Fruit fly (Drosophila melanogaster) whole organism, embryonic: ENCODE measurements around the gene Top3alpha.

Source experiments
- Antp ChIP-seq: fragments of 200-800 bp; sonication (Bioruptor generic); optimal IDR thresholded peaks from 3 replicates; lab custom pipeline; 2016; ENCODE audit warnings: missing biosample characterization, missing genetic modification characterization
- C15 ChIP-seq: fragments of 200-800 bp; sonication (Bioruptor generic); IDR thresholded peaks from 3 replicates; pipeline ENCODE4 v1.3.6; 2022; ENCODE audit warnings: missing biosample characterization, missing genetic modification characterization
- CG10462 ChIP-seq: fragments of 200-800 bp; sonication (Bioruptor generic); optimal IDR thresholded peaks from 2 replicates; lab custom pipeline; 2016; ENCODE audit warnings: missing biosample characterization, missing genetic modification characterization
- CG10979 ChIP-seq: fragments of 200-800 bp; sonication (Bioruptor generic); optimal IDR thresholded peaks from 2 replicates; lab custom pipeline; 2018; ENCODE audit warnings: missing biosample characterization, mild to moderate bottlenecking, missing genetic modification characterization, moderate library complexity
- CG12104 ChIP-seq: fragments of 200-800 bp; sonication (Bioruptor generic); optimal IDR thresholded peaks from 3 replicates; lab custom pipeline; 2016; ENCODE audit warnings: missing biosample characterization, missing genetic modification characterization
- CG12219 ChIP-seq: fragments of 200-800 bp; sonication (Bioruptor generic); optimal IDR thresholded peaks from 3 replicates; lab custom pipeline; 2018; ENCODE audit warnings: missing biosample characterization, mild to moderate bottlenecking, missing genetic modification characterization
- CG12236 ChIP-seq: fragments of 200-800 bp; sonication (Bioruptor generic); optimal IDR thresholded peaks from 2 replicates; lab custom pipeline; 2016; ENCODE audit warnings: missing biosample characterization, missing genetic modification characterization
- CG1233 ChIP-seq: fragments of 200-800 bp; sonication (Bioruptor generic); optimal IDR thresholded peaks from 4 replicates; lab custom pipeline; 2018; ENCODE audit warnings: missing biosample characterization, mild to moderate bottlenecking, missing genetic modification characterization
- CG13775 ChIP-seq: fragments of 200-800 bp; sonication (Bioruptor generic); optimal IDR thresholded peaks from 3 replicates; lab custom pipeline; 2017; ENCODE audit warnings: missing biosample characterization, mild to moderate bottlenecking, missing genetic modification characterization
- CG14050 ChIP-seq: fragments of 200-800 bp; sonication (Bioruptor generic); IDR thresholded peaks from 3 replicates; pipeline ENCODE4 v1.3.6; 2022; ENCODE audit warnings: missing biosample characterization, missing genetic modification characterization
- CG15696 ChIP-seq: fragments of 200-800 bp; sonication (Bioruptor generic); optimal IDR thresholded peaks from 2 replicates; lab custom pipeline; 2019; ENCODE audit warnings: missing biosample characterization, mild to moderate bottlenecking, missing genetic modification characterization, moderate library complexity
- CG16779 ChIP-seq: fragments of 200-800 bp; sonication (Bioruptor generic); IDR thresholded peaks from 2 replicates; pipeline ENCODE4 v1.3.6; 2022; ENCODE audit warnings: missing biosample characterization, missing genetic modification characterization
- CG17912 ChIP-seq: fragments of 200-800 bp; sonication (Bioruptor generic); optimal IDR thresholded peaks from 2 replicates; lab custom pipeline; 2018; ENCODE audit warnings: missing biosample characterization, mild to moderate bottlenecking, missing genetic modification characterization
- CG2678 ChIP-seq: fragments of 200-800 bp; sonication (Bioruptor generic); optimal IDR thresholded peaks from 3 replicates; lab custom pipeline; 2019; ENCODE audit warnings: missing biosample characterization, mild to moderate bottlenecking, missing genetic modification characterization, moderate library complexity
- CG3163 ChIP-seq: fragments of 200-800 bp; sonication (Bioruptor generic); optimal IDR thresholded peaks from 3 replicates; lab custom pipeline; 2016; ENCODE audit warnings: missing biosample characterization, missing genetic modification characterization
- CG33557 ChIP-seq: fragments of 200-800 bp; sonication (Bioruptor generic); optimal IDR thresholded peaks from 2 replicates; lab custom pipeline; 2019; ENCODE audit warnings: missing biosample characterization, mild to moderate bottlenecking, missing genetic modification characterization, moderate library complexity
- CG4854 ChIP-seq: fragments of 200-800 bp; sonication (Bioruptor generic); optimal IDR thresholded peaks from 2 replicates; lab custom pipeline; 2016; ENCODE audit warnings: missing biosample characterization, missing genetic modification characterization, inconsistent platforms
- CG7372 ChIP-seq: fragments of 200-800 bp; sonication (Bioruptor generic); IDR thresholded peaks from 2 replicates; pipeline ENCODE4 v1.3.6; 2022; ENCODE audit warnings: missing biosample characterization, missing genetic modification characterization
- CG7839 ChIP-seq: fragments of 200-800 bp; sonication (Bioruptor generic); optimal IDR thresholded peaks from 3 replicates; lab custom pipeline; 2018; ENCODE audit warnings: missing biosample characterization, mild to moderate bottlenecking, missing genetic modification characterization, moderate library complexity
- CG7928 ChIP-seq: fragments of 200-800 bp; sonication (Bioruptor generic); optimal IDR thresholded peaks from 2 replicates; lab custom pipeline; 2017; ENCODE audit warnings: missing biosample characterization, mild to moderate bottlenecking, missing genetic modification characterization
- CG8359 ChIP-seq: fragments of 200-800 bp; sonication (Bioruptor generic); optimal IDR thresholded peaks from 2 replicates; lab custom pipeline; 2017; ENCODE audit warnings: missing biosample characterization, mild to moderate bottlenecking, missing genetic modification characterization, borderline replicate concordance
- CG8388 ChIP-seq: fragments of 200-800 bp; sonication (Bioruptor generic); optimal IDR thresholded peaks from 2 replicates; lab custom pipeline; 2019; ENCODE audit warnings: missing biosample characterization, mild to moderate bottlenecking, missing genetic modification characterization, moderate library complexity
- CG9609 ChIP-seq: fragments of 200-800 bp; sonication (Bioruptor generic); optimal IDR thresholded peaks from 3 replicates; lab custom pipeline; 2016; ENCODE audit warnings: missing biosample characterization, missing genetic modification characterization
- CG9932 ChIP-seq: fragments of 200-800 bp; sonication (Bioruptor generic); IDR thresholded peaks from 2 replicates; pipeline ENCODE4 v1.3.6; 2022; ENCODE audit warnings: missing biosample characterization, missing genetic modification characterization
- Dek ChIP-seq: fragments of 200-800 bp; sonication (Bioruptor generic); optimal IDR thresholded peaks from 3 replicates; lab custom pipeline; 2019; ENCODE audit warnings: missing biosample characterization, mild to moderate bottlenecking, missing genetic modification characterization, moderate library complexity
- Ets97D ChIP-seq: fragments of 200-800 bp; sonication (Bioruptor generic); optimal IDR thresholded peaks from 3 replicates; lab custom pipeline; 2016; ENCODE audit warnings: missing biosample characterization, missing genetic modification characterization
- Fer3 ChIP-seq: fragments of 200-800 bp; sonication (Bioruptor generic); optimal IDR thresholded peaks from 2 replicates; lab custom pipeline; 2018; ENCODE audit warnings: missing biosample characterization, mild to moderate bottlenecking, missing genetic modification characterization, moderate library complexity
- HLH54F ChIP-seq: fragments of 200-800 bp; sonication (Bioruptor generic); optimal IDR thresholded peaks from 3 replicates; lab custom pipeline; 2016; ENCODE audit warnings: missing biosample characterization, missing genetic modification characterization
- Hr3 ChIP-seq: fragments of 200-800 bp; sonication (Bioruptor generic); optimal IDR thresholded peaks from 3 replicates; lab custom pipeline; 2016; ENCODE audit warnings: missing biosample characterization, missing genetic modification characterization
- Jarid2 ChIP-seq: fragments of 200-800 bp; sonication (Bioruptor generic); optimal IDR thresholded peaks from 3 replicates; lab custom pipeline; 2017; ENCODE audit warnings: mild to moderate bottlenecking, missing biosample characterization, missing genetic modification reagents, missing genetic modification characterization
- Meics ChIP-seq: fragments of 200-800 bp; sonication (Bioruptor generic); optimal IDR thresholded peaks from 2 replicates; lab custom pipeline; 2017; ENCODE audit warnings: missing biosample characterization, mild to moderate bottlenecking, missing genetic modification characterization
- Six4 ChIP-seq: fragments of 200-800 bp; sonication (Bioruptor generic); optimal IDR thresholded peaks from 2 replicates; lab custom pipeline; 2016; ENCODE audit warnings: missing biosample characterization, missing genetic modification characterization
- Taf1 ChIP-seq: fragments of 200-800 bp; sonication (Bioruptor generic); IDR thresholded peaks from 2 replicates; pipeline ENCODE4 v1.3.6; 2022; ENCODE audit warnings: missing biosample characterization, missing genetic modification characterization
- caup ChIP-seq: fragments of 200-800 bp; sonication (Bioruptor generic); optimal IDR thresholded peaks from 3 replicates; lab custom pipeline; 2017; ENCODE audit warnings: missing biosample characterization, mild to moderate bottlenecking, missing genetic modification characterization, moderate library complexity; ENCODE audit not compliant: severe bottlenecking
- chif ChIP-seq, 2 experiments: fragments of 200-800 bp; sonication (Bioruptor generic); optimal IDR thresholded peaks; 3 replicates each; lab custom pipeline; 2016; ENCODE audit warnings: missing biosample characterization in 2 of 2, missing genetic modification characterization in 2 of 2
- dmrt11E ChIP-seq: fragments of 200-800 bp; sonication (Bioruptor generic); optimal IDR thresholded peaks from 3 replicates; lab custom pipeline; 2018; ENCODE audit warnings: missing biosample characterization, mild to moderate bottlenecking, missing genetic modification characterization, moderate library complexity
- dmrt99B ChIP-seq: fragments of 200-800 bp; sonication (Bioruptor generic); optimal IDR thresholded peaks from 2 replicates; lab custom pipeline; 2018; ENCODE audit warnings: missing biosample characterization, mild to moderate bottlenecking, missing genetic modification characterization, moderate library complexity
- dysf ChIP-seq: fragments of 200-800 bp; sonication (Bioruptor generic); IDR thresholded peaks from 3 replicates; pipeline ENCODE4 v1.3.6; 2022; ENCODE audit warnings: missing biosample characterization, missing genetic modification characterization
- esg ChIP-seq: fragments of 200-800 bp; sonication (Bioruptor generic); conservative IDR thresholded peaks from 2 replicates; pipeline ENCODE4 v1.3.6; 2022; ENCODE audit warnings: missing biosample characterization, missing genetic modification characterization
- fru ChIP-seq: fragments of >200 bp; optimal IDR thresholded peaks from 2 replicates; lab custom pipeline; 2017
- gcm2 ChIP-seq: fragments of 200-800 bp; sonication (Bioruptor generic); optimal IDR thresholded peaks from 2 replicates; lab custom pipeline; 2016; ENCODE audit warnings: missing biosample characterization, missing genetic modification characterization
- kah ChIP-seq: fragments of 200-800 bp; sonication (Bioruptor generic); optimal IDR thresholded peaks from 2 replicates; lab custom pipeline; 2018; ENCODE audit warnings: missing biosample characterization, mild to moderate bottlenecking, missing genetic modification characterization
- luna ChIP-seq: fragments of 200-800 bp; sonication (Bioruptor generic); optimal IDR thresholded peaks from 2 replicates; lab custom pipeline; 2016; ENCODE audit warnings: missing biosample characterization, missing genetic modification characterization
- p53 ChIP-seq: fragments of 200-800 bp; sonication (Bioruptor generic); optimal IDR thresholded peaks from 2 replicates; lab custom pipeline; 2016; ENCODE audit warnings: missing biosample characterization, missing genetic modification characterization
- scrt ChIP-seq: fragments of 200-800 bp; sonication (Bioruptor generic); optimal IDR thresholded peaks from 2 replicates; lab custom pipeline; 2018; ENCODE audit warnings: missing biosample characterization, mild to moderate bottlenecking, missing genetic modification characterization, moderate library complexity
- sim ChIP-seq: fragments of 200-800 bp; sonication (Bioruptor generic); IDR thresholded peaks from 2 replicates; pipeline ENCODE4 v1.3.6; 2022; ENCODE audit warnings: missing biosample characterization, missing genetic modification characterization
- sima ChIP-seq: fragments of 200-800 bp; sonication (Bioruptor generic); optimal IDR thresholded peaks from 2 replicates; lab custom pipeline; 2016; ENCODE audit warnings: missing biosample characterization, missing genetic modification characterization
- tin ChIP-seq: fragments of 200-800 bp; sonication (Bioruptor generic); optimal IDR thresholded peaks from 3 replicates; lab custom pipeline; 2016; ENCODE audit warnings: missing biosample characterization, missing genetic modification characterization
- unc-4 ChIP-seq: fragments of 200-800 bp; sonication (Bioruptor generic); IDR thresholded peaks from 2 replicates; pipeline ENCODE4 v1.3.6; 2022; ENCODE audit warnings: missing biosample characterization, missing genetic modification characterization; ENCODE audit not compliant: partially characterized antibody
- zf30C ChIP-seq: fragments of 200-800 bp; sonication (Bioruptor generic); optimal IDR thresholded peaks from 3 replicates; lab custom pipeline; 2018; ENCODE audit warnings: missing biosample characterization, mild to moderate bottlenecking, missing genetic modification characterization
- zfh2 ChIP-seq: fragments of 200-800 bp; sonication (Bioruptor generic); optimal IDR thresholded peaks from 2 replicates; lab custom pipeline; 2016; ENCODE audit warnings: missing biosample characterization, missing genetic modification characterization

Top3alpha gene

dm6 chr2L:19528308-19528707 is 30.3 kb downstream of the Top3alpha start (continued):
- TF ChIP-seq Meics = peak; percentile 98
- peak; percentile 93 for TF ChIP-seq dmrt99B
- TF ChIP-seq chif (GFP tag; optimal IDR thresholded peaks at IDR 0.05; lab: Kevin White, UChicago) = peak; percentile 83 to 93
- TF ChIP-seq CG3163 (GFP tag; lab: Kevin White, UChicago) = peak; percentile 97
- TF ChIP-seq Ets97D (GFP tag; lab: Kevin White, UChicago) = peak; percentile 84
- TF ChIP-seq sima (GFP tag; lab: Kevin White, UChicago) = peak; percentile 84
- peak; percentile 94 for TF ChIP-seq CG1233 (GFP tag; lab: Kevin White, UChicago)
- peak; percentile 96 for TF ChIP-seq Taf1 (GFP tag; lab: Robert Waterston, UW)
- TF ChIP-seq CG12219 (GFP tag; lab: Kevin White, UChicago) = peak; percentile 93
- TF ChIP-seq CG10462 (GFP tag; lab: Kevin White, UChicago) = peak; percentile 79
- TF ChIP-seq tin (GFP tag; lab: Kevin White, UChicago) = peak; percentile 90
- TF ChIP-seq CG2678 = peak; percentile 98
- TF ChIP-seq caup (GFP tag; lab: Kevin White, UChicago) = peak; percentile 97
- TF ChIP-seq CG7839 (tag; lab: Kevin White, UChicago) = peak; percentile 98
- 0 out of 2 replicates have a peak, but pooled peaks have one; percentile 29 for TF ChIP-seq unc-4 (GFP tag; lab: Robert Waterston, UW)
- TF ChIP-seq CG10979 (tag; lab: Kevin White, UChicago) = peak; percentile 78
- TF ChIP-seq Hr3 (GFP tag; lab: Kevin White, UChicago) = peak; percentile 89
- peak; percentile 94 for TF ChIP-seq luna (GFP tag; lab: Kevin White, UChicago)
- TF ChIP-seq CG8359 (GFP tag; lab: Kevin White, UChicago) = peak; percentile 62
- peak; percentile 87 for TF ChIP-seq gcm2
- peak; percentile 87 for TF ChIP-seq Antp
- peak; percentile 95 for TF ChIP-seq scrt (GFP tag; lab: Kevin White, UChicago)
- peak; percentile 27 for TF ChIP-seq CG33557 (GFP tag; lab: Kevin White, UChicago)
- peak; percentile 98 for TF ChIP-seq Dek (tag; lab: Kevin White, UChicago)
- peak; percentile 73 for TF ChIP-seq kah (GFP tag; lab: Kevin White, UChicago)
- peak; percentile 76 for TF ChIP-seq Jarid2 (GFP tag; lab: Kevin White, UChicago)
- TF ChIP-seq HLH54F (GFP tag; lab: Kevin White, UChicago) = peak; percentile 96
- peak; percentile 55; the same call in 1 of the 2 replicates for TF ChIP-seq sim (GFP tag; lab: Robert Waterston, UW)
- peak; percentile 71 for TF ChIP-seq CG12236
- peak; percentile 98 for TF ChIP-seq dysf (GFP tag; lab: Robert Waterston, UW)
- TF ChIP-seq dmrt11E = peak; percentile 64
- peak; percentile 94 for TF ChIP-seq CG13775 (GFP tag; lab: Kevin White, UChicago)
- peak; percentile 81 for TF ChIP-seq CG7928 (GFP tag; lab: Kevin White, UChicago)
- peak; percentile 98 for TF ChIP-seq CG16779 (GFP tag; lab: Robert Waterston, UW)
- peak; percentile 93 for TF ChIP-seq esg (GFP tag; lab: Robert Waterston, UW)
- TF ChIP-seq zf30C (GFP tag; lab: Kevin White, UChicago) = no peak
- peak; percentile 25 for TF ChIP-seq CG17912
- peak; percentile 29 for TF ChIP-seq p53 (GFP tag; lab: Kevin White, UChicago)
- TF ChIP-seq CG9932 (GFP tag; lab: Robert Waterston, UW) = peak; percentile 98
- peak; percentile 94 for TF ChIP-seq CG4854 (GFP tag; lab: Kevin White, UChicago)
- TF ChIP-seq CG14050 = peak; percentile 94
- peak; percentile 96 for TF ChIP-seq CG7372 (GFP tag; lab: Robert Waterston, UW)
- TF ChIP-seq fru (lab: Kevin White, UChicago) = no peak
- peak; percentile 91 for TF ChIP-seq CG12104 (GFP tag; lab: Kevin White, UChicago)
- peak; percentile 84 for TF ChIP-seq Six4 (GFP tag; lab: Kevin White, UChicago)
- peak; percentile 77 for TF ChIP-seq CG15696 (tag; lab: Kevin White, UChicago)
- peak; percentile 98 for TF ChIP-seq Fer3 (tag; lab: Kevin White, UChicago)
- peak; percentile 90 for TF ChIP-seq CG9609
- TF ChIP-seq C15 = peak; percentile 96
- peak; percentile 97 for TF ChIP-seq zfh2 (GFP tag; lab: Kevin White, UChicago)
- TF ChIP-seq CG8388 (GFP tag; lab: Kevin White, UChicago) = peak; percentile 81
